Worm (Caenorhabditis elegans): Measurements from ENCODE around the gene col-150.
A peak's percentile ranks its signal among the peaks of the same experiment; 100 is the strongest.

DNA sequence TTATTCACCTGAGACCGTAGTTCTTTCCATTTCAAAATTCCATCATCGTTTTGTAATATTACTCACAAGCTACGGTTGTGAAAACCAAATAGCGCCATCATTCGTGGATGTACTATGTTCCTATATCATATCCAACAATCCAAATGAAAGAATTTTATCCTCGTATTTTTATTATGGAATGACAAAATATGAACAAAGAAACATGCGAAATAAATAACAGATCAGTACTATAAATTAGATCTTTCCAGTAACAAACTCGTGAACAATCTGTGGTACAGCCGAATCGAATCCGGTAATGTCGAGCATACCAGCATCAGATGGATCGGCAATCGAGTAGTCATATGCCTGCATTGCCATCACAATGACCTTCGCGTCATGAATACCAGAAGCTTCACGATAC lies 41.8 kb downstream of the col-150 start:
- no peak for TF ChIP-seq mes-4 (tag; optimal IDR thresholded peaks at IDR 0.05)
- no peak for TF ChIP-seq unc-62 (GFP tag; optimal IDR thresholded peaks at IDR 0.05)
- TF ChIP-seq pha-4 (tag; optimal IDR thresholded peaks at IDR 0.05), result no peak
- TF ChIP-seq cebp-1 (GFP tag; IDR thresholded peaks at IDR 0.05), result no peak; the same call in 1 of the 2 replicates
- TF ChIP-seq cebp-1 (tag; optimal IDR thresholded peaks at IDR 0.05), result peak; percentile 24
- TF ChIP-seq fkh-3 (tag; optimal IDR thresholded peaks at IDR 0.05), result no peak
- no peak for TF ChIP-seq snpc-4 (GFP tag; optimal IDR thresholded peaks at IDR 0.05)
- TF ChIP-seq snpc-4 (tag; optimal IDR thresholded peaks at IDR 0.05), result no peak
- TF ChIP-seq nhr-179 (tag; optimal IDR thresholded peaks at IDR 0.05), result no peak
- no peak for TF ChIP-seq ama-1 (optimal IDR thresholded peaks at IDR 0.05)
- TF ChIP-seq ama-1 (GFP tag; optimal IDR thresholded peaks at IDR 0.05), result peak in 1 of 2 experiments; percentile 64
- TF ChIP-seq hsf-1 (GFP tag; IDR thresholded peaks at IDR 0.05), result no peak
- TF ChIP-seq nfya-1 (tag; optimal IDR thresholded peaks at IDR 0.05; ENCODE audit: borderline replicate concordance, insufficient read depth), result no peak
- TF ChIP-seq sptf-2 (GFP tag; optimal IDR thresholded peaks at IDR 0.05), result no peak
- TF ChIP-seq lin-54 (GFP tag; optimal IDR thresholded peaks at IDR 0.05), result no peak
- TF ChIP-seq sea-2 (GFP tag; IDR thresholded peaks at IDR 0.05), result no peak
- no peak for TF ChIP-seq xnd-1 (tag; optimal IDR thresholded peaks at IDR 0.05)
